Worm (Caenorhabditis elegans): Measurements from ENCODE around the gene nmr-1.

- TF ChIP-seq nhr-237 (tag; optimal IDR thresholded peaks at IDR 0.05) (no peak), ama-1 (optimal IDR thresholded peaks at IDR 0.05) (no peak)
These were observed 28.5 kb upstream of the nmr-1 start, which contains the start of gene ilcr-2 for ce11 chrII:5474946-5475345.
